Worm (Caenorhabditis elegans) whole organism, L3 larva: ENCODE data around the gene sluh-7.

Experiments
- ama-1 ChIP-seq: fragments of 150-350 bp; optimal IDR thresholded peaks from 2 replicates; lab custom pipeline; 2018
- ceh-16 ChIP-seq: sonication (generic microtip); optimal IDR thresholded peaks from 2 replicates; lab custom pipeline; 2017; ENCODE audit warnings: missing biosample characterization, missing genetic modification characterization
- ceh-28 ChIP-seq: fragments of 150-350 bp; optimal IDR thresholded peaks from 2 replicates; lab custom pipeline; 2014; ENCODE audit warnings: missing biosample characterization, missing genetic modification reagents, missing genetic modification characterization
- ceh-82 ChIP-seq: fragments of 150-350 bp; optimal IDR thresholded peaks from 2 replicates; lab custom pipeline; 2014; ENCODE audit warnings: missing biosample characterization, missing genetic modification characterization
- daf-12 ChIP-seq: fragments of 150-350 bp; optimal IDR thresholded peaks from 2 replicates; lab custom pipeline; 2014; ENCODE audit warnings: missing biosample characterization, missing genetic modification reagents, missing genetic modification characterization
- egl-27 ChIP-seq: sonication (generic microtip); optimal IDR thresholded peaks from 4 replicates; lab custom pipeline; 2017; ENCODE audit warnings: missing biosample characterization, missing genetic modification reagents, missing genetic modification characterization
- egl-5 ChIP-seq: fragments of 150-350 bp; optimal IDR thresholded peaks from 2 replicates; lab custom pipeline; 2017; ENCODE audit warnings: missing biosample characterization, missing genetic modification reagents, missing genetic modification characterization, inconsistent platforms
- elt-1 ChIP-seq: fragments of 150-350 bp; optimal IDR thresholded peaks from 2 replicates; lab custom pipeline; 2014; ENCODE audit warnings: missing biosample characterization, missing genetic modification characterization
- elt-2 ChIP-seq: sonication (generic microtip); optimal IDR thresholded peaks from 2 replicates; lab custom pipeline; 2016; ENCODE audit warnings: missing genetic modification reagents, mild to moderate bottlenecking, missing genetic modification characterization, missing compliant biosample characterization
- eor-1 ChIP-seq, 2 experiments: fragments of 150-350 bp; optimal IDR thresholded peaks; 2 replicates each; lab custom pipeline; 2014 to 2018; ENCODE audit warnings: missing biosample characterization in 2 of 2, missing genetic modification characterization in 2 of 2
- fkh-10 ChIP-seq: sonication (generic microtip); optimal IDR thresholded peaks from 2 replicates; lab custom pipeline; 2017; ENCODE audit warnings: missing biosample characterization, missing genetic modification reagents, missing genetic modification characterization
- fos-1 ChIP-seq: fragments of 150-350 bp; optimal IDR thresholded peaks from 2 replicates; lab custom pipeline; 2014; ENCODE audit warnings: missing biosample characterization, missing genetic modification characterization
- hmg-11 ChIP-seq: sonication (generic microtip); optimal IDR thresholded peaks from 2 replicates; lab custom pipeline; 2016; ENCODE audit warnings: missing genetic modification characterization, missing compliant biosample characterization
- jun-1 ChIP-seq: fragments of 150-350 bp; optimal IDR thresholded peaks from 2 replicates; lab custom pipeline; 2014; ENCODE audit warnings: missing biosample characterization, missing genetic modification reagents, missing genetic modification characterization
- lin-15B ChIP-seq: fragments of 150-350 bp; optimal IDR thresholded peaks from 2 replicates; lab custom pipeline; 2014; ENCODE audit warnings: missing biosample characterization, missing genetic modification characterization
- lin-39 ChIP-seq: fragments of 150-350 bp; optimal IDR thresholded peaks from 2 replicates; lab custom pipeline; 2018; ENCODE audit warnings: missing biosample characterization, missing genetic modification reagents, missing genetic modification characterization
- lsy-12 ChIP-seq: sonication (generic microtip); optimal IDR thresholded peaks from 2 replicates; lab custom pipeline; 2016; ENCODE audit warnings: mild to moderate bottlenecking, missing genetic modification characterization, missing compliant biosample characterization
- mdl-1 ChIP-seq: fragments of 150-350 bp; optimal IDR thresholded peaks from 2 replicates; lab custom pipeline; 2014; ENCODE audit warnings: missing biosample characterization, missing genetic modification characterization
- nfya-1 ChIP-seq: sonication (generic microtip); optimal IDR thresholded peaks from 2 replicates; lab custom pipeline; 2017; ENCODE audit warnings: missing genetic modification characterization, mild to moderate bottlenecking, missing compliant biosample characterization, antibody characterized with exemption, moderate library complexity; ENCODE audit not compliant: insufficient read depth
- nhr-11 ChIP-seq: fragments of 150-350 bp; optimal IDR thresholded peaks from 2 replicates; lab custom pipeline; 2014; ENCODE audit warnings: missing biosample characterization, missing genetic modification characterization
- nhr-12 ChIP-seq: fragments of 150-350 bp; optimal IDR thresholded peaks from 2 replicates; lab custom pipeline; 2014; ENCODE audit warnings: missing biosample characterization, missing genetic modification characterization
- nhr-23 ChIP-seq: fragments of 150-350 bp; optimal IDR thresholded peaks from 2 replicates; lab custom pipeline; 2014; ENCODE audit warnings: missing biosample characterization, missing genetic modification reagents, missing genetic modification characterization
- nhr-237 ChIP-seq: fragments of 150-350 bp; optimal IDR thresholded peaks from 2 replicates; lab custom pipeline; 2014; ENCODE audit warnings: missing biosample characterization, missing genetic modification characterization
- nhr-25 ChIP-seq: sonication (generic microtip); optimal IDR thresholded peaks from 2 replicates; lab custom pipeline; 2017; ENCODE audit warnings: missing biosample characterization, missing genetic modification characterization
- nhr-43 ChIP-seq: sonication (generic microtip); optimal IDR thresholded peaks from 2 replicates; lab custom pipeline; 2016; ENCODE audit warnings: mild to moderate bottlenecking, missing genetic modification characterization, missing compliant biosample characterization; ENCODE audit not compliant: poor library complexity, severe bottlenecking
- nhr-67 ChIP-seq: fragments of 150-350 bp; optimal IDR thresholded peaks from 2 replicates; lab custom pipeline; 2014; ENCODE audit warnings: missing biosample characterization, missing genetic modification characterization
- nhr-76 ChIP-seq: fragments of 150-350 bp; sonication (generic microtip); optimal IDR thresholded peaks from 5 replicates; lab custom pipeline; 2014; ENCODE audit warnings: missing biosample characterization, missing genetic modification characterization
- nhr-77 ChIP-seq: fragments of 150-350 bp; optimal IDR thresholded peaks from 2 replicates; lab custom pipeline; 2014; ENCODE audit warnings: missing biosample characterization, missing genetic modification characterization
- pha-4 ChIP-seq: fragments of 150-350 bp; optimal IDR thresholded peaks from 2 replicates; lab custom pipeline; 2014; ENCODE audit warnings: missing biosample characterization, missing genetic modification reagents, missing genetic modification characterization
- pqm-1 ChIP-seq: fragments of 150-350 bp; optimal IDR thresholded peaks from 2 replicates; lab custom pipeline; 2017; ENCODE audit warnings: missing biosample characterization, missing genetic modification characterization, inconsistent platforms
- sea-2 ChIP-seq: fragments of 150-350 bp; sonication (generic microtip); optimal IDR thresholded peaks from 4 replicates; lab custom pipeline; 2014; ENCODE audit warnings: missing biosample characterization, missing genetic modification reagents, missing genetic modification characterization
- skn-1 ChIP-seq: fragments of 150-350 bp; optimal IDR thresholded peaks from 2 replicates; lab custom pipeline; 2014; ENCODE audit warnings: missing biosample characterization, missing genetic modification characterization
- snpc-4 ChIP-seq: fragments of 150-350 bp; optimal IDR thresholded peaks from 2 replicates; lab custom pipeline; 2014; ENCODE audit warnings: missing biosample characterization, missing genetic modification characterization
- tbx-2 ChIP-seq: sonication (generic microtip); optimal IDR thresholded peaks from 2 replicates; lab custom pipeline; 2016; ENCODE audit warnings: mild to moderate bottlenecking, missing genetic modification characterization, missing compliant biosample characterization
- unc-39 ChIP-seq: sonication (generic microtip); optimal IDR thresholded peaks from 4 replicates; lab custom pipeline; 2017; ENCODE audit warnings: missing biosample characterization, missing genetic modification characterization
- zag-1 ChIP-seq: fragments of 150-350 bp; optimal IDR thresholded peaks from 2 replicates; lab custom pipeline; 2014; ENCODE audit warnings: missing biosample characterization, missing genetic modification characterization
- ztf-11 ChIP-seq: fragments of 150-350 bp; optimal IDR thresholded peaks from 2 replicates; lab custom pipeline; 2014; ENCODE audit warnings: missing biosample characterization, missing genetic modification characterization

sluh-7 gene

ce11 chrV:10361830-10362397 lies 6.3 kb upstream of the sluh-7 start, which contains the start of gene cash-1:
TSS of gene cash-1 (plus strand) at chrV:10362261.
- TF ChIP-seq jun-1 (no peak), mdl-1 (no peak), nhr-237 (tag; lab: Kevin White, UChicago) (no peak), lin-39 (peak; percentile 80), zag-1 (tag; lab: Kevin White, UChicago) (no peak), egl-5 (tag; lab: Kevin White, UChicago) (no peak), nhr-77 (tag; lab: Kevin White, UChicago) (no peak), nhr-11 (tag; lab: Kevin White, UChicago) (no peak), daf-12 (tag; lab: Kevin White, UChicago) (no peak), egl-27 (tag; lab: Kevin White, UChicago) (no peak), snpc-4 (peak; percentile 66), eor-1 (tag; optimal IDR thresholded peaks at IDR 0.05; lab: Kevin White, UChicago) (no peak), hmg-11 (tag; lab: Kevin White, UChicago) (no peak), sea-2 (GFP tag; lab: Kevin White, UChicago) (no peak), nhr-76 (tag; lab: Kevin White, UChicago) (no peak), lin-15B (peak; percentile 93), nhr-23 (tag; lab: Kevin White, UChicago) (peak; percentile 66), elt-2 (tag; lab: Kevin White, UChicago) (peak; percentile 77), ceh-28 (tag; lab: Kevin White, UChicago) (peak; percentile 9), ceh-16 (no peak), pha-4 (tag; lab: Kevin White, UChicago) (peak; percentile 87), unc-39 (tag; lab: Kevin White, UChicago) (no peak), elt-1 (tag; lab: Kevin White, UChicago) (no peak), nhr-25 (tag; lab: Kevin White, UChicago) (peak; percentile 75), ztf-11 (no peak), nfya-1 (tag; lab: Kevin White, UChicago) (peak; percentile 74), nhr-12 (tag; lab: Kevin White, UChicago) (no peak), pqm-1 (peak; percentile 60), skn-1 (tag; lab: Kevin White, UChicago) (peak; percentile 38), lsy-12 (tag; lab: Kevin White, UChicago) (no peak), ceh-82 (tag; lab: Kevin White, UChicago) (no peak), tbx-2 (no peak)

ce11 chrV:10360186-10360585 lies 4.6 kb upstream of the sluh-7 start:
- TF ChIP-seq nhr-67 (tag; lab: Kevin White, UChicago) (no peak), nhr-23 (tag; lab: Kevin White, UChicago) (no peak)

DNA sequence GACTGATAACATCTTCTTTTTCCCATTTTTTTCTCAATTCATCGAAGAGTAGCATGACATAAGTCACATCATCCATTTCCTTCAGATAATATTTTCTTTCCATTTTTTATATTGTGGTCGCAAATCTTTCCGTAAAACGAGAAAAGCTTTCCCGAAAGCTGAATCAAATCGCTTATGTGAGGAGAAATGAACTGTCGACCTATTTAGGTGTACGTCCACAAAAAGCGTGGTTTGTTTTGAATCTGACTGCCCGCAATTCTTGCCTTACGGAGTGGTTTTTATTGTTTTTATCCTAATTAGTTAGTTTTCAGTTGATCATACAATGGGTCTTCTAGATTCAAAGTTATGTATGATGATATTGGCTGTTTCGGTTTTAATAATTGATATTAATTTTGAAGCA lies 2.6 kb upstream of the sluh-7 start, which contains the start of gene ttll-15:
Gene ttll-15, plus strand, starts transcription at position 301 of the 400 bp plus-strand sequence.
- TF ChIP-seq fkh-10 (GFP tag; lab: Kevin White, UChicago) = no peak
- TF ChIP-seq fos-1 (tag; lab: Kevin White, UChicago) = no peak
- no peak for TF ChIP-seq nhr-11 (tag; lab: Kevin White, UChicago)
- TF ChIP-seq nfya-1 (tag; lab: Kevin White, UChicago) = no peak
- no peak for TF ChIP-seq ceh-82 (tag; lab: Kevin White, UChicago)
- no peak for TF ChIP-seq snpc-4
- no peak for TF ChIP-seq elt-2 (tag; lab: Kevin White, UChicago)
- TF ChIP-seq ceh-16 = no peak
- no peak for TF ChIP-seq egl-27 (tag; lab: Kevin White, UChicago)
- TF ChIP-seq sea-2 (GFP tag; lab: Kevin White, UChicago) = no peak
- no peak for TF ChIP-seq nhr-43
- TF ChIP-seq ama-1 (lab: Kevin White, UChicago) = no peak
- TF ChIP-seq, all 47 proteins: peak for 0

- TF ChIP-seq pqm-1 (peak; percentile 20), elt-2 (tag; lab: Kevin White, UChicago) (peak; percentile 53), ama-1 (lab: Kevin White, UChicago) (no peak), egl-5 (tag; lab: Kevin White, UChicago) (no peak)
Observed at ce11 chrV:10357467-10357953, 1.9 kb upstream of the sluh-7 start, which contains the start of gene ceeh-2. TSS of gene ceeh-2 (minus strand) at chrV:10357903.
